Fruit fly (Drosophila melanogaster) whole organism, pupa: Measurements from ENCODE around the gene CG43232.

ENCODE experiments used
- CG13204 ChIP-seq: fragments of 200-800 bp; sonication (Bioruptor generic); optimal IDR thresholded peaks from 2 replicates; lab custom pipeline; 2018; ENCODE audit warnings: missing biosample characterization, mild to moderate bottlenecking, missing genetic modification characterization, moderate library complexity
- CG15710 ChIP-seq: fragments of 200-800 bp; sonication (Bioruptor generic); optimal IDR thresholded peaks from 2 replicates; lab custom pipeline; 2018; ENCODE audit warnings: missing biosample characterization, mild to moderate bottlenecking, missing genetic modification characterization, moderate library complexity
- CG17806 ChIP-seq: fragments of 200-800 bp; sonication (Bioruptor generic); optimal IDR thresholded peaks from 2 replicates; lab custom pipeline; 2018; ENCODE audit warnings: missing biosample characterization, mild to moderate bottlenecking, missing genetic modification characterization, moderate library complexity
- CG32121 ChIP-seq: fragments of 200-800 bp; sonication (Bioruptor generic); IDR thresholded peaks from 2 replicates; pipeline ENCODE4 v1.3.6; 2022; ENCODE audit warnings: missing biosample characterization, missing genetic modification characterization
- CG34367 ChIP-seq: fragments of 200-800 bp; sonication (Bioruptor generic); optimal IDR thresholded peaks from 2 replicates; lab custom pipeline; 2018; ENCODE audit warnings: missing biosample characterization, mild to moderate bottlenecking, missing genetic modification characterization
- CG4496 ChIP-seq: fragments of 200-800 bp; sonication (Bioruptor generic); IDR thresholded peaks from 3 replicates; pipeline ENCODE4 v1.3.6; 2022; ENCODE audit warnings: missing biosample characterization, missing genetic modification characterization
- CG8301 ChIP-seq: fragments of 200-800 bp; sonication (Bioruptor generic); optimal IDR thresholded peaks from 2 replicates; lab custom pipeline; 2018; ENCODE audit warnings: missing biosample characterization, mild to moderate bottlenecking, missing genetic modification characterization
- CG9948 ChIP-seq: fragments of 200-800 bp; sonication (Bioruptor generic); optimal IDR thresholded peaks from 2 replicates; lab custom pipeline; 2018; ENCODE audit warnings: missing biosample characterization, mild to moderate bottlenecking, missing genetic modification characterization, moderate library complexity
- Pif1B ChIP-seq: fragments of 200-800 bp; sonication (Bioruptor generic); optimal IDR thresholded peaks from 3 replicates; lab custom pipeline; 2016; ENCODE audit warnings: missing biosample characterization, missing genetic modification characterization
- fd96Ca ChIP-seq: fragments of 200-800 bp; sonication (Bioruptor generic); IDR thresholded peaks from 3 replicates; pipeline ENCODE4 v1.3.6; 2022; ENCODE audit warnings: missing biosample characterization, missing genetic modification characterization

- TF ChIP-seq fd96Ca (GFP tag; lab: Robert Waterston, UW) (no peak), CG4496 (GFP tag; lab: Robert Waterston, UW) (no peak), CG13204 (GFP tag; lab: Kevin White, UChicago) (no peak), CG17806 (tag; lab: Kevin White, UChicago) (no peak), CG32121 (GFP tag; lab: Robert Waterston, UW) (no peak), Pif1B (GFP tag; lab: Kevin White, UChicago) (no peak), CG8301 (no peak), CG9948 (no peak), CG34367 (tag; lab: Kevin White, UChicago) (no peak), CG15710 (tag; lab: Kevin White, UChicago) (no peak)
Measured at dm6 chr2L:6941731-6942130, 9.8 kb downstream of the CG43232 start.
